Fruit fly (Drosophila melanogaster) whole organism, embryonic: ENCODE results near the gene M6.
A peak's percentile ranks its signal among the peaks of the same experiment; 100 is the strongest.

ENCODE experiments used
- Abd-B ChIP-seq: fragments of 200-800 bp; sonication (Bioruptor generic); optimal IDR thresholded peaks from 2 replicates; lab custom pipeline; 2018; ENCODE audit warnings: missing biosample characterization, mild to moderate bottlenecking, missing genetic modification characterization, moderate library complexity
- Atf-2 ChIP-seq: fragments of 200-800 bp; sonication (Bioruptor generic); optimal IDR thresholded peaks from 2 replicates; lab custom pipeline; 2016; ENCODE audit warnings: missing biosample characterization, missing genetic modification characterization
- BEAF-32 ChIP-seq: fragments of 200-800 bp; sonication (Bioruptor generic); optimal IDR thresholded peaks from 3 replicates; lab custom pipeline; 2017; ENCODE audit warnings: missing biosample characterization, missing genetic modification characterization, mild to moderate bottlenecking, moderate library complexity, missing genetic modification reagents
- Bdp1 ChIP-seq: fragments of 200-800 bp; sonication (Bioruptor generic); optimal IDR thresholded peaks from 3 replicates; lab custom pipeline; 2016; ENCODE audit warnings: missing biosample characterization, missing genetic modification characterization
- CG12104 ChIP-seq: fragments of 200-800 bp; sonication (Bioruptor generic); optimal IDR thresholded peaks from 3 replicates; lab custom pipeline; 2016; ENCODE audit warnings: missing biosample characterization, missing genetic modification characterization
- CG12155 ChIP-seq: fragments of 200-800 bp; sonication (Bioruptor generic); optimal IDR thresholded peaks from 3 replicates; lab custom pipeline; 2016; ENCODE audit warnings: missing biosample characterization, missing genetic modification characterization
- CG12236 ChIP-seq: fragments of 200-800 bp; sonication (Bioruptor generic); optimal IDR thresholded peaks from 2 replicates; lab custom pipeline; 2016; ENCODE audit warnings: missing biosample characterization, missing genetic modification characterization
- CG12299 ChIP-seq: fragments of 200-800 bp; sonication (Bioruptor generic); optimal IDR thresholded peaks from 2 replicates; lab custom pipeline; 2018; ENCODE audit warnings: missing biosample characterization, mild to moderate bottlenecking, missing genetic modification characterization
- CG14050 ChIP-seq: fragments of 200-800 bp; sonication (Bioruptor generic); IDR thresholded peaks from 3 replicates; pipeline ENCODE4 v1.3.6; 2022; ENCODE audit warnings: missing biosample characterization, missing genetic modification characterization
- CG17359 ChIP-seq: fragments of 200-800 bp; sonication (Bioruptor generic); optimal IDR thresholded peaks from 3 replicates; lab custom pipeline; 2018; ENCODE audit warnings: missing biosample characterization, mild to moderate bottlenecking, missing genetic modification characterization, moderate library complexity
- CG17912 ChIP-seq: fragments of 200-800 bp; sonication (Bioruptor generic); optimal IDR thresholded peaks from 2 replicates; lab custom pipeline; 2018; ENCODE audit warnings: missing biosample characterization, mild to moderate bottlenecking, missing genetic modification characterization
- CG18011 ChIP-seq: fragments of 200-800 bp; sonication (Bioruptor generic); optimal IDR thresholded peaks from 2 replicates; lab custom pipeline; 2017; ENCODE audit warnings: missing biosample characterization, missing genetic modification characterization, mild to moderate bottlenecking, moderate library complexity, missing genotype
- CG1832 ChIP-seq: fragments of 200-800 bp; sonication (Bioruptor generic); optimal IDR thresholded peaks from 2 replicates; lab custom pipeline; 2017; ENCODE audit warnings: missing biosample characterization, mild to moderate bottlenecking, missing genetic modification characterization, inconsistent platforms
- CG18476 ChIP-seq: fragments of 200-800 bp; sonication (Bioruptor generic); optimal IDR thresholded peaks from 2 replicates; lab custom pipeline; 2016; ENCODE audit warnings: missing biosample characterization, mild to moderate bottlenecking, missing genetic modification characterization
- CG2678 ChIP-seq: fragments of 200-800 bp; sonication (Bioruptor generic); optimal IDR thresholded peaks from 3 replicates; lab custom pipeline; 2019; ENCODE audit warnings: missing biosample characterization, mild to moderate bottlenecking, missing genetic modification characterization, moderate library complexity
- CG2712 ChIP-seq: fragments of 200-800 bp; optimal IDR thresholded peaks from 3 replicates; lab custom pipeline; 2019; ENCODE audit warnings: missing biosample characterization, mild to moderate bottlenecking, missing genetic modification characterization, moderate library complexity
- CG3065 ChIP-seq: fragments of 200-800 bp; sonication (Bioruptor generic); optimal IDR thresholded peaks from 2 replicates; lab custom pipeline; 2016; ENCODE audit warnings: missing biosample characterization, missing genetic modification characterization
- CG32772 ChIP-seq: fragments of 200-800 bp; sonication (Bioruptor generic); IDR thresholded peaks from 2 replicates; pipeline ENCODE4 v1.3.6; 2022; ENCODE audit warnings: missing biosample characterization, missing genetic modification characterization
- CG33557 ChIP-seq: fragments of 200-800 bp; sonication (Bioruptor generic); optimal IDR thresholded peaks from 2 replicates; lab custom pipeline; 2019; ENCODE audit warnings: missing biosample characterization, mild to moderate bottlenecking, missing genetic modification characterization, moderate library complexity
- CG34422 ChIP-seq: fragments of 200-800 bp; sonication (Bioruptor generic); IDR thresholded peaks from 3 replicates; pipeline ENCODE4 v1.3.6; 2022; ENCODE audit warnings: missing biosample characterization, missing genetic modification characterization
- CG3838 ChIP-seq: fragments of 200-800 bp; sonication (Bioruptor generic); optimal IDR thresholded peaks from 3 replicates; lab custom pipeline; 2016; ENCODE audit warnings: missing biosample characterization, missing genetic modification characterization
- CG3995 ChIP-seq: fragments of 200-800 bp; sonication (Bioruptor generic); optimal IDR thresholded peaks from 3 replicates; lab custom pipeline; 2016; ENCODE audit warnings: missing biosample characterization, missing genetic modification characterization
- CG4404 ChIP-seq: fragments of 200-800 bp; sonication (Bioruptor generic); IDR thresholded peaks from 2 replicates; pipeline ENCODE4 v1.3.6; 2022; ENCODE audit warnings: missing biosample characterization, missing genetic modification characterization
- CG4424 ChIP-seq: fragments of 200-800 bp; sonication (Bioruptor generic); optimal IDR thresholded peaks from 3 replicates; lab custom pipeline; 2016; ENCODE audit warnings: missing biosample characterization, missing genetic modification characterization
- CG4617 ChIP-seq: fragments of 200-800 bp; sonication (Bioruptor generic); optimal IDR thresholded peaks from 3 replicates; lab custom pipeline; 2016; ENCODE audit warnings: missing biosample characterization, missing genetic modification characterization, borderline replicate concordance
- CG8089 ChIP-seq: fragments of 200-800 bp; sonication (Bioruptor generic); optimal IDR thresholded peaks from 3 replicates; lab custom pipeline; 2016; ENCODE audit warnings: missing biosample characterization, missing genetic modification characterization
- Dad ChIP-seq: fragments of 200-800 bp; sonication (Bioruptor generic); optimal IDR thresholded peaks from 3 replicates; lab custom pipeline; 2016; ENCODE audit warnings: missing biosample characterization, missing genetic modification characterization
- Dll ChIP-seq: fragments of 200-800 bp; sonication (Bioruptor generic); IDR thresholded peaks from 4 replicates; pipeline ENCODE4 v1.3.6; 2022; ENCODE audit warnings: missing biosample characterization, missing genetic modification characterization; ENCODE audit not compliant: partially characterized antibody
- Dref ChIP-seq: fragments of 200-800 bp; sonication (Bioruptor generic); IDR thresholded peaks from 2 replicates; pipeline ENCODE4 v1.3.6; 2022; ENCODE audit warnings: missing biosample characterization, missing genetic modification characterization
- Fer1 ChIP-seq: fragments of 200-800 bp; sonication (Bioruptor generic); optimal IDR thresholded peaks from 2 replicates; lab custom pipeline; 2017; ENCODE audit warnings: missing biosample characterization, mild to moderate bottlenecking, missing genetic modification characterization
- HLH54F ChIP-seq: fragments of 200-800 bp; sonication (Bioruptor generic); optimal IDR thresholded peaks from 3 replicates; lab custom pipeline; 2016; ENCODE audit warnings: missing biosample characterization, missing genetic modification characterization
- HmgZ ChIP-seq: fragments of 200-800 bp; sonication (Bioruptor generic); optimal IDR thresholded peaks from 2 replicates; lab custom pipeline; 2018; ENCODE audit warnings: missing biosample characterization, mild to moderate bottlenecking, missing genetic modification characterization
- Hr39 ChIP-seq: fragments of >200 bp; optimal IDR thresholded peaks from 2 replicates; lab custom pipeline; 2017
- Hr51 ChIP-seq, 2 experiments: fragments of 200-800 bp; sonication (Bioruptor generic); optimal IDR thresholded peaks; 2 replicates in 1 of 2; 3 replicates in 1 of 2; lab custom pipeline; 2016 to 2018; ENCODE audit warnings: missing biosample characterization in 2 of 2, missing genetic modification characterization in 2 of 2, mild to moderate bottlenecking in 1 of 2, moderate library complexity in 1 of 2
- Kr ChIP-seq: fragments of 200-800 bp; sonication (Bioruptor generic); optimal IDR thresholded peaks from 2 replicates; lab custom pipeline; 2017; ENCODE audit warnings: missing biosample characterization, mild to moderate bottlenecking, missing genetic modification characterization
- Oaz ChIP-seq: fragments of 200-800 bp; sonication (Bioruptor generic); IDR thresholded peaks from 2 replicates; pipeline ENCODE4 v1.3.6; 2022; ENCODE audit warnings: missing biosample characterization, missing genetic modification characterization
- Sin3A ChIP-seq: fragments of >200 bp; optimal IDR thresholded peaks from 2 replicates; lab custom pipeline; 2018
- Sox102F ChIP-seq: fragments of 200-800 bp; sonication (Bioruptor generic); optimal IDR thresholded peaks from 2 replicates; lab custom pipeline; 2018; ENCODE audit warnings: missing biosample characterization, mild to moderate bottlenecking, missing genetic modification characterization, moderate library complexity
- Spps ChIP-seq: fragments of 200-800 bp; sonication (Bioruptor generic); optimal IDR thresholded peaks from 2 replicates; lab custom pipeline; 2018; ENCODE audit warnings: missing biosample characterization, mild to moderate bottlenecking, missing genetic modification characterization
- Xbp1 ChIP-seq: fragments of 200-800 bp; sonication (Bioruptor generic); optimal IDR thresholded peaks from 3 replicates; lab custom pipeline; 2016; ENCODE audit warnings: missing biosample characterization, mild to moderate bottlenecking, missing genetic modification characterization
- al ChIP-seq: fragments of 200-800 bp; sonication (Bioruptor generic); IDR thresholded peaks from 2 replicates; pipeline ENCODE4 v1.3.6; 2022; ENCODE audit warnings: missing biosample characterization, missing genetic modification characterization
- bbx ChIP-seq: fragments of 200-800 bp; sonication (Bioruptor generic); IDR thresholded peaks from 2 replicates; pipeline ENCODE4 v1.3.6; 2022; ENCODE audit warnings: missing biosample characterization, missing genetic modification characterization; ENCODE audit not compliant: partially characterized antibody
- dm ChIP-seq: fragments of 200-800 bp; sonication (Bioruptor generic); optimal IDR thresholded peaks from 3 replicates; lab custom pipeline; 2016; ENCODE audit warnings: missing biosample characterization, missing genetic modification characterization
- insv ChIP-seq, 2 experiments: fragments of 200-800 bp; sonication (Bioruptor generic); optimal IDR thresholded peaks; 3 replicates each; lab custom pipeline; 2016 to 2018; ENCODE audit warnings: missing biosample characterization in 2 of 2, missing genetic modification characterization in 2 of 2
- row ChIP-seq: fragments of 200-800 bp; sonication (Bioruptor generic); IDR thresholded peaks from 3 replicates; pipeline ENCODE4 v1.3.6; 2022; ENCODE audit warnings: missing biosample characterization, missing genetic modification characterization
- sc ChIP-seq, 3 experiments: fragments of >200 bp in 2 of 3; fragments of 200-800 bp in 1 of 3; sonication (Bioruptor generic) in 1 of 3; optimal IDR thresholded peaks; 2 replicates in 2 of 3; 3 replicates in 1 of 3; lab custom pipeline; 2017; ENCODE audit warnings: mild to moderate bottlenecking in 1 of 3, missing biosample characterization in 1 of 3, missing genetic modification characterization in 1 of 3, missing genetic modification reagents in 1 of 3
- shn ChIP-seq: fragments of 200-800 bp; sonication (Bioruptor generic); optimal IDR thresholded peaks from 3 replicates; lab custom pipeline; 2016; ENCODE audit warnings: missing biosample characterization, missing genetic modification characterization
- sob ChIP-seq: fragments of 200-800 bp; sonication (Bioruptor generic); IDR thresholded peaks from 2 replicates; pipeline ENCODE4 v1.3.6; 2022; ENCODE audit warnings: missing biosample characterization, missing genetic modification characterization
- sqz ChIP-seq: fragments of 200-800 bp; sonication (Bioruptor generic); optimal IDR thresholded peaks from 3 replicates; lab custom pipeline; 2018; ENCODE audit warnings: missing biosample characterization, mild to moderate bottlenecking, missing genetic modification characterization
- sr ChIP-seq: fragments of 200-800 bp; sonication (Bioruptor generic); IDR thresholded peaks from 3 replicates; pipeline ENCODE4 v1.3.6; 2022; ENCODE audit warnings: missing biosample characterization, missing genetic modification characterization
- unpg ChIP-seq: fragments of 200-800 bp; sonication (Bioruptor generic); optimal IDR thresholded peaks from 3 replicates; lab custom pipeline; 2018; ENCODE audit warnings: missing biosample characterization, mild to moderate bottlenecking, missing genetic modification characterization, moderate library complexity

Gene M6

dm6 chr3L:21536857-21537256 lies 29.2 kb downstream of the M6 start, which contains the start of gene Rpn10 (continued):
- TF ChIP-seq Sox102F (GFP tag; lab: Kevin White, UChicago) (no peak), al (no peak), dm (GFP tag; lab: Kevin White, UChicago) (peak; percentile 4), sob (GFP tag; lab: Robert Waterston, UW) (peak; percentile 65; the same call in 1 of the 2 replicates), CG4617 (GFP tag; lab: Kevin White, UChicago) (peak; percentile 88), Fer1 (GFP tag; lab: Kevin White, UChicago) (peak; percentile 13), bbx (GFP tag; lab: Robert Waterston, UW) (peak; percentile 98), CG33557 (GFP tag; lab: Kevin White, UChicago) (no peak), unpg (GFP tag; lab: Kevin White, UChicago) (no peak), CG2712 (tag; lab: Kevin White, UChicago) (peak; percentile 53), CG4424 (GFP tag; lab: Kevin White, UChicago) (peak; percentile 1), row (GFP tag; lab: Robert Waterston, UW) (peak; percentile 85), CG14050 (GFP tag; lab: Robert Waterston, UW) (no peak), CG12236 (GFP tag; lab: Kevin White, UChicago) (no peak), CG12299 (tag; lab: Kevin White, UChicago) (peak; percentile 1), Bdp1 (no peak), CG17359 (tag; lab: Kevin White, UChicago) (no peak), CG3838 (GFP tag; lab: Kevin White, UChicago) (no peak), Atf-2 (no peak), CG2678 (no peak), CG12104 (GFP tag; lab: Kevin White, UChicago) (no peak), Dll (GFP tag; lab: Robert Waterston, UW) (peak; percentile 95), BEAF-32 (GFP tag; lab: Kevin White, UChicago) (peak; percentile 99), Hr51 (GFP tag; optimal IDR thresholded peaks at IDR 0.05; lab: Kevin White, UChicago) (no peak), HLH54F (no peak), Kr (GFP tag; lab: Kevin White, UChicago) (no peak), CG34422 (GFP tag; lab: Robert Waterston, UW) (peak; percentile 61; the same call in 1 of the 3 replicates), HmgZ (tag; lab: Kevin White, UChicago) (peak; percentile 88), CG12155 (GFP tag; lab: Kevin White, UChicago) (peak; percentile 42), Hr39 (lab: Kevin White, UChicago) (no peak), CG32772 (GFP tag; lab: Robert Waterston, UW) (no peak), Spps (tag; lab: Kevin White, UChicago) (no peak), CG3065 (GFP tag; lab: Kevin White, UChicago) (no peak), CG4404 (GFP tag; lab: Robert Waterston, UW) (no peak), sqz (GFP tag; lab: Kevin White, UChicago) (no peak), Dad (GFP tag; lab: Kevin White, UChicago) (no peak), Xbp1 (GFP tag; lab: Kevin White, UChicago) (peak; percentile 58), CG18011 (GFP tag; lab: Kevin White, UChicago) (no peak), CG3995 (GFP tag; lab: Kevin White, UChicago) (peak; percentile 43), Sin3A (lab: Kevin White, UChicago) (peak; percentile 27), insv (GFP tag; optimal IDR thresholded peaks at IDR 0.05; lab: Kevin White, UChicago) (no peak), Oaz (GFP tag; lab: Robert Waterston, UW) (no peak), Abd-B (GFP tag; lab: Kevin White, UChicago) (no peak), CG8089 (GFP tag; lab: Kevin White, UChicago) (no peak), sc (optimal IDR thresholded peaks at IDR 0.05; lab: Kevin White, UChicago) (no peak), sc (GFP tag; optimal IDR thresholded peaks at IDR 0.05; lab: Kevin White, UChicago) (no peak), sr (GFP tag; lab: Robert Waterston, UW) (no peak), CG18476 (no peak), CG1832 (GFP tag; lab: Kevin White, UChicago) (no peak), Dref (no peak; the same call in 1 of the 2 replicates), shn (no peak), CG17912 (GFP tag; lab: Kevin White, UChicago) (no peak)
